Worm (Caenorhabditis elegans): ENCODE data around the gene pqn-18.

Gene pqn-18

ce11 chrX:12869412-12869811 is 38.2 kb upstream of the pqn-18 start:
- no peak for TF ChIP-seq Y56A3A.18 (GFP tag; IDR thresholded peaks at IDR 0.05)
- no peak for TF ChIP-seq mcd-1 (GFP tag; IDR thresholded peaks at IDR 0.05)
- peak; percentile 84 for TF ChIP-seq nhr-80 (tag; optimal IDR thresholded peaks at IDR 0.05)
- 0 out of 2 replicates have a peak, but pooled peaks have one; percentile 10 for TF ChIP-seq dox-1 (GFP tag; IDR thresholded peaks at IDR 0.05)
- peak; percentile 91 for TF ChIP-seq unc-62 (GFP tag; optimal IDR thresholded peaks at IDR 0.05)
- peak; percentile 80 to 83 for TF ChIP-seq let-607 (tag; optimal IDR thresholded peaks at IDR 0.05)
- TF ChIP-seq ztf-22 (GFP tag; optimal IDR thresholded peaks at IDR 0.05) = peak; percentile 57
- TF ChIP-seq lin-35 (GFP tag; optimal IDR thresholded peaks at IDR 0.05) = no peak
- TF ChIP-seq atf-7 (tag; optimal IDR thresholded peaks at IDR 0.05) = peak; percentile 38
- TF ChIP-seq F22D6.2 (tag; optimal IDR thresholded peaks at IDR 0.05) = peak; percentile 2
- TF ChIP-seq tbp1 (GFP tag; optimal IDR thresholded peaks at IDR 0.05) = peak; percentile 3
- TF ChIP-seq lin-40 (tag; optimal IDR thresholded peaks at IDR 0.05) = peak; percentile 38

- TF ChIP-seq ceh-91 (GFP tag; IDR thresholded peaks at IDR 0.05) (no peak), cebp-1 (GFP tag; IDR thresholded peaks at IDR 0.05) (no peak), cebp-1 (tag; optimal IDR thresholded peaks at IDR 0.05) (peak; percentile 9), lag-1 (GFP tag; IDR thresholded peaks at IDR 0.05) (no peak), ceh-100 (GFP tag; IDR thresholded peaks at IDR 0.05) (no peak), zim-3 (tag; optimal IDR thresholded peaks at IDR 0.05) (no peak), dpl-1 (GFP tag; optimal IDR thresholded peaks at IDR 0.05) (no peak), aptf-3 (GFP tag; IDR thresholded peaks at IDR 0.05) (no peak), Y95B8A.8 (GFP tag; IDR thresholded peaks at IDR 0.05) (no peak), ceh-58 (GFP tag; IDR thresholded peaks at IDR 0.05) (no peak), Y53G8AR.9 (GFP tag; conservative IDR thresholded peaks at IDR 0.05) (0 out of 2 replicates have a peak, but pooled peaks have one; percentile 47), nhr-80 (tag; optimal IDR thresholded peaks at IDR 0.05) (peak; percentile 12), ets-4 (GFP tag; optimal IDR thresholded peaks at IDR 0.05) (no peak), lin-35 (GFP tag; optimal IDR thresholded peaks at IDR 0.05) (no peak), ztf-18 (tag; optimal IDR thresholded peaks at IDR 0.05) (no peak), mcd-1 (GFP tag; IDR thresholded peaks at IDR 0.05) (no peak)
Observed at ce11 chrX:12869827-12870394, 37.7 kb upstream of the pqn-18 start.

ce11 chrX:12872022-12872888 is 35.4 kb upstream of the pqn-18 start:
- TF ChIP-seq lag-1 (GFP tag; IDR thresholded peaks at IDR 0.05) (0 out of 2 replicates have a peak, but pooled peaks have one; percentile 70), egrh-3 (GFP tag; IDR thresholded peaks at IDR 0.05) (peak; percentile 12; the same call in 1 of the 2 replicates), chd-7 (tag; optimal IDR thresholded peaks at IDR 0.05) (peak; percentile 97), die-1 (tag; optimal IDR thresholded peaks at IDR 0.05) (peak; percentile 40), mes-4 (tag; optimal IDR thresholded peaks at IDR 0.05) (no peak), dox-1 (GFP tag; IDR thresholded peaks at IDR 0.05) (peak; percentile 85), nhr-90 (tag; optimal IDR thresholded peaks at IDR 0.05) (peak; percentile 93), F22D6.2 (tag; optimal IDR thresholded peaks at IDR 0.05) (peak; percentile 85), efl-1 (GFP tag; optimal IDR thresholded peaks at IDR 0.05) (no peak), cebp-1 (GFP tag; IDR thresholded peaks at IDR 0.05) (peak; percentile 95), cebp-1 (tag; optimal IDR thresholded peaks at IDR 0.05) (peak; percentile 98), tbp1 (GFP tag; optimal IDR thresholded peaks at IDR 0.05) (peak; percentile 67), egl-44 (GFP tag; IDR thresholded peaks at IDR 0.05) (peak; percentile 76), dpl-1 (GFP tag; optimal IDR thresholded peaks at IDR 0.05) (no peak), pbrm-1 (GFP tag; IDR thresholded peaks at IDR 0.05) (peak; percentile 67), ama-1 (optimal IDR thresholded peaks at IDR 0.05) (no peak), ama-1 (GFP tag; optimal IDR thresholded peaks at IDR 0.05) (no peak), tlf-1 (GFP tag; optimal IDR thresholded peaks at IDR 0.05) (peak; percentile 85), athp-1 (tag; optimal IDR thresholded peaks at IDR 0.05) (peak; percentile 8), ets-4 (GFP tag; optimal IDR thresholded peaks at IDR 0.05) (peak; percentile 98), madf-10 (tag; optimal IDR thresholded peaks at IDR 0.05) (peak; percentile 72), Y53G8AR.9 (GFP tag; conservative IDR thresholded peaks at IDR 0.05) (peak; percentile 64; the same call in 1 of the 2 replicates), B0261.1 (tag; optimal IDR thresholded peaks at IDR 0.05) (peak; percentile 5), mxl-1 (tag; optimal IDR thresholded peaks at IDR 0.05) (peak; percentile 12), repo-1 (tag; optimal IDR thresholded peaks at IDR 0.05) (peak; percentile 57), madf-6 (GFP tag; IDR thresholded peaks at IDR 0.05) (no peak), ztf-3 (GFP tag; optimal IDR thresholded peaks at IDR 0.05) (peak; percentile 77)
